Worm (Caenorhabditis elegans) whole organism, L1 larva: ENCODE data around the gene ZK1290.13.

Source experiments
- C16A3.4 ChIP-seq: fragments of 150-350 bp; optimal IDR thresholded peaks from 2 replicates; lab custom pipeline; 2014; ENCODE audit warnings: missing biosample characterization, missing genetic modification characterization
- C34B4.2 ChIP-seq: sonication (generic microtip); optimal IDR thresholded peaks from 2 replicates; lab custom pipeline; 2017; ENCODE audit warnings: mild to moderate bottlenecking, missing genetic modification characterization, missing compliant biosample characterization
- F16B12.6 ChIP-seq: fragments of 150-350 bp; optimal IDR thresholded peaks from 2 replicates; lab custom pipeline; 2014; ENCODE audit warnings: missing biosample characterization, missing genetic modification characterization
- aha-1 ChIP-seq: fragments of 150-350 bp; optimal IDR thresholded peaks from 2 replicates; lab custom pipeline; 2014; ENCODE audit warnings: missing biosample characterization, missing genetic modification characterization
- alr-1 ChIP-seq: fragments of 200-800 bp; sonication (Bioruptor generic); optimal IDR thresholded peaks from 2 replicates; lab custom pipeline; 2018; ENCODE audit warnings: borderline replicate concordance, mild to moderate bottlenecking, missing genetic modification characterization, missing compliant biosample characterization
- blmp-1 ChIP-seq: fragments of 150-350 bp; optimal IDR thresholded peaks from 2 replicates; lab custom pipeline; 2014; ENCODE audit warnings: missing biosample characterization, missing genetic modification characterization
- ceh-88 ChIP-seq: fragments of 200-800 bp; sonication (Bioruptor generic); IDR thresholded peaks from 2 replicates; pipeline ENCODE4 v1.3.6; 2022; ENCODE audit warnings: missing genetic modification characterization, missing compliant biosample characterization
- ceh-90 ChIP-seq: sonication (generic microtip); optimal IDR thresholded peaks from 2 replicates; lab custom pipeline; 2016; ENCODE audit warnings: missing genetic modification characterization, missing compliant biosample characterization
- dpl-1 ChIP-seq, 3 experiments: fragments of 150-350 bp in 2 of 3; sonication (generic microtip) in 1 of 3; optimal IDR thresholded peaks; 2 replicates each; lab custom pipeline; 2014 to 2017; ENCODE audit warnings: missing biosample characterization in 3 of 3, missing genetic modification characterization in 3 of 3, missing genetic modification reagents in 3 of 3
- dsc-1 ChIP-seq: sonication (generic microtip); optimal IDR thresholded peaks from 2 replicates; lab custom pipeline; 2016; ENCODE audit warnings: mild to moderate bottlenecking, missing genetic modification characterization, missing compliant biosample characterization
- efl-1 ChIP-seq, 4 experiments: fragments of 150-350 bp; optimal IDR thresholded peaks in 3 of 4; peaks in 1 of 4; 1 replicate in 1 of 4; 2 replicates in 3 of 4; lab custom pipeline; 2014; ENCODE audit warnings: missing biosample characterization in 2 of 4, missing genetic modification characterization in 2 of 4, missing genetic modification reagents in 2 of 4
- egl-13 ChIP-seq: sonication (generic microtip); optimal IDR thresholded peaks from 2 replicates; lab custom pipeline; 2016; ENCODE audit warnings: missing genotype, missing genetic modification reagents, missing genetic modification characterization, missing compliant biosample characterization
- elt-2 ChIP-seq: sonication (generic microtip); optimal IDR thresholded peaks from 2 replicates; lab custom pipeline; 2016; ENCODE audit warnings: missing genetic modification characterization, mild to moderate bottlenecking, inconsistent platforms, missing compliant biosample characterization, missing genetic modification reagents
- elt-3 ChIP-seq, 6 experiments: fragments of 150-350 bp in 1 of 6; sonication (generic microtip); optimal IDR thresholded peaks; 2 replicates each; lab custom pipeline; 2017 to 2018; ENCODE audit warnings: missing biosample characterization in 6 of 6, missing genetic modification characterization in 6 of 6, inconsistent platforms in 1 of 6
- fkh-4 ChIP-seq: sonication (generic microtip); optimal IDR thresholded peaks from 2 replicates; lab custom pipeline; 2016; ENCODE audit warnings: missing compliant biosample characterization, missing genetic modification characterization, borderline replicate concordance
- grh-1 ChIP-seq: fragments of 200-800 bp; sonication (Bioruptor generic); IDR thresholded peaks from 2 replicates; pipeline ENCODE4 v1.3.6; 2022; ENCODE audit warnings: missing genetic modification reagents, missing genetic modification characterization, missing compliant biosample characterization
- hlh-17 ChIP-seq: fragments of 200-800 bp; sonication (Bioruptor generic); optimal IDR thresholded peaks from 2 replicates; lab custom pipeline; 2018; ENCODE audit warnings: missing genetic modification characterization, mild to moderate bottlenecking, missing compliant biosample characterization, moderate library complexity, borderline replicate concordance
- lin-13 ChIP-seq: fragments of 150-350 bp; optimal IDR thresholded peaks from 2 replicates; lab custom pipeline; 2014; ENCODE audit warnings: missing biosample characterization, missing genetic modification reagents, missing genetic modification characterization
- lin-14 ChIP-seq: fragments of 200-800 bp; sonication (Bioruptor generic); optimal IDR thresholded peaks from 2 replicates; lab custom pipeline; 2018; ENCODE audit warnings: mild to moderate bottlenecking, missing genetic modification characterization, moderate library complexity, missing compliant biosample characterization
- lin-35 ChIP-seq, 2 experiments: fragments of 150-350 bp; optimal IDR thresholded peaks; 2 replicates each; lab custom pipeline; 2014; ENCODE audit warnings: missing biosample characterization in 2 of 2, missing genetic modification characterization in 2 of 2, missing genetic modification reagents in 2 of 2
- lir-3 ChIP-seq: sonication (generic microtip); optimal IDR thresholded peaks from 2 replicates; lab custom pipeline; 2016; ENCODE audit warnings: mild to moderate bottlenecking, missing genetic modification characterization, moderate library complexity, missing compliant biosample characterization; ENCODE audit not compliant: poor library complexity
- mdl-1 ChIP-seq, 2 experiments: fragments of 150-350 bp; optimal IDR thresholded peaks; 2 replicates each; lab custom pipeline; 2014 to 2017; ENCODE audit warnings: missing biosample characterization in 2 of 2, missing genetic modification characterization in 2 of 2, inconsistent platforms in 1 of 2
- mef-2 ChIP-seq: fragments of 150-350 bp; optimal IDR thresholded peaks from 2 replicates; lab custom pipeline; 2014; ENCODE audit warnings: missing biosample characterization, missing genetic modification characterization
- mep-1 ChIP-seq: fragments of 150-350 bp; optimal IDR thresholded peaks from 2 replicates; lab custom pipeline; 2014; ENCODE audit warnings: missing biosample characterization, missing genetic modification characterization
- nhr-11 ChIP-seq: fragments of 150-350 bp; optimal IDR thresholded peaks from 2 replicates; lab custom pipeline; 2014; ENCODE audit warnings: missing biosample characterization, missing genetic modification characterization
- nhr-12 ChIP-seq: sonication (generic microtip); optimal IDR thresholded peaks from 2 replicates; lab custom pipeline; 2017; ENCODE audit warnings: missing biosample characterization, missing genetic modification characterization
- nhr-19 ChIP-seq: fragments of 200-800 bp; sonication (Bioruptor generic); conservative IDR thresholded peaks from 2 replicates; pipeline ENCODE4 v1.3.6; 2022; ENCODE audit warnings: missing genetic modification characterization, missing compliant biosample characterization
- nhr-20 ChIP-seq: sonication (generic microtip); optimal IDR thresholded peaks from 2 replicates; lab custom pipeline; 2016; ENCODE audit warnings: mild to moderate bottlenecking, missing genetic modification characterization, missing compliant biosample characterization
- nhr-237 ChIP-seq: fragments of 150-350 bp; optimal IDR thresholded peaks from 2 replicates; lab custom pipeline; 2014; ENCODE audit warnings: missing biosample characterization, missing genetic modification characterization
- nhr-28 ChIP-seq: fragments of 150-350 bp; optimal IDR thresholded peaks from 2 replicates; lab custom pipeline; 2014; ENCODE audit warnings: missing biosample characterization, missing genetic modification characterization
- nhr-71 ChIP-seq: sonication (generic microtip); optimal IDR thresholded peaks from 2 replicates; lab custom pipeline; 2016; ENCODE audit warnings: mild to moderate bottlenecking, missing genetic modification characterization, moderate library complexity, missing compliant biosample characterization
- nhr-85 ChIP-seq: sonication (generic microtip); peaks from one replicate; lab custom pipeline; 2016; ENCODE audit warnings: missing genetic modification characterization, inconsistent platforms, missing compliant biosample characterization
- nhr-90 ChIP-seq: sonication (generic microtip); optimal IDR thresholded peaks from 2 replicates; lab custom pipeline; 2016; ENCODE audit warnings: mild to moderate bottlenecking, missing genetic modification characterization, missing compliant biosample characterization; ENCODE audit not compliant: poor library complexity
- pax-3 ChIP-seq: fragments of 200-800 bp; sonication (Bioruptor generic); optimal IDR thresholded peaks from 2 replicates; lab custom pipeline; 2018; ENCODE audit warnings: mild to moderate bottlenecking, missing genetic modification characterization, moderate library complexity, missing compliant biosample characterization
- rnt-1 ChIP-seq: sonication (generic microtip); optimal IDR thresholded peaks from 2 replicates; lab custom pipeline; 2016; ENCODE audit warnings: mild to moderate bottlenecking, missing genetic modification characterization, moderate library complexity, missing compliant biosample characterization
- snpc-4 ChIP-seq: fragments of 150-350 bp; optimal IDR thresholded peaks from 2 replicates; lab custom pipeline; 2014; ENCODE audit warnings: missing biosample characterization, missing genetic modification characterization
- snu-23 ChIP-seq: sonication (generic microtip); optimal IDR thresholded peaks from 2 replicates; lab custom pipeline; 2016; ENCODE audit warnings: missing genetic modification characterization, missing compliant biosample characterization
- tbx-2 ChIP-seq: sonication (generic microtip); optimal IDR thresholded peaks from 2 replicates; lab custom pipeline; 2016; ENCODE audit warnings: missing genetic modification characterization, missing compliant biosample characterization
- unc-130 ChIP-seq: fragments of 150-350 bp; optimal IDR thresholded peaks from 2 replicates; lab custom pipeline; 2017; ENCODE audit warnings: missing biosample characterization, missing genetic modification characterization, inconsistent platforms
- unc-62 ChIP-seq: fragments of 150-350 bp; optimal IDR thresholded peaks from 2 replicates; lab custom pipeline; 2014; ENCODE audit warnings: missing biosample characterization, missing genetic modification reagents, missing genetic modification characterization
- unc-98 ChIP-seq: fragments of 200-800 bp; sonication (Bioruptor generic); IDR thresholded peaks from 2 replicates; pipeline ENCODE4 v1.3.6; 2022; ENCODE audit warnings: missing genetic modification characterization, missing compliant biosample characterization
- vab-15 ChIP-seq: sonication (generic microtip); optimal IDR thresholded peaks from 2 replicates; lab custom pipeline; 2017; ENCODE audit warnings: missing genotype, mild to moderate bottlenecking, missing genetic modification characterization, missing compliant biosample characterization
- xbp-1 ChIP-seq: sonication (generic microtip); optimal IDR thresholded peaks from 2 replicates; lab custom pipeline; 2016; ENCODE audit warnings: missing genetic modification characterization, missing compliant biosample characterization
- zip-4 ChIP-seq: fragments of 200-800 bp; sonication (Bioruptor generic); optimal IDR thresholded peaks from 2 replicates; lab custom pipeline; 2018; ENCODE audit warnings: mild to moderate bottlenecking, missing genetic modification characterization, moderate library complexity, missing compliant biosample characterization
- ztf-4 ChIP-seq: fragments of 150-350 bp; optimal IDR thresholded peaks from 2 replicates; lab custom pipeline; 2014; ENCODE audit warnings: missing biosample characterization, missing genetic modification characterization

ZK1290.13 gene

DNA sequence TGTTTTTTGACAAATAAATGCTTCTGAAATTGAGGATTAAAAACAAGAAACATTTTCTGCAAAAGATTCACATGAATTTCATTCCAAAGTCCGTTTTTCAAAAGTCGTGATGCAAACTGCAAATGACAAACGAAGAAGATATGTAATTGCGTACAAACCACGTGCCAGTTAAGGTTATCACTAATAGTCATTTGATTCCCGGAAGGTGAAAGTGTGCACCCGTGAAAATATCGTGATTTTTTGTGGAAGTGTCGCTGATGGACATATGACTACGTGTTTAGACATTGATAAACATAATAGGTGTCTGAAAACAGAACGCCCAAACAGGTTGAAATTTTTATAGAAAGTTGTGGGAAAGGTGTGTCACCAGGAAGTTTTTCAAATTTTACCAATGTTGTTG lies 6.6 kb upstream of the ZK1290.13 start:
- TF ChIP-seq hlh-17 (GFP tag; lab: Kevin White, UChicago) (no peak), ceh-90 (no peak), nhr-71 (tag; lab: Kevin White, UChicago) (peak; percentile 86), nhr-28 (tag; lab: Kevin White, UChicago) (no peak), pax-3 (peak; percentile 48), nhr-11 (tag; lab: Kevin White, UChicago) (no peak), vab-15 (tag; lab: Kevin White, UChicago) (peak; percentile 29), unc-62 (no peak), elt-3 (tag; optimal IDR thresholded peaks at IDR 0.05; lab: Kevin White, UChicago) (peak in 2 of 6 experiments; percentile 92 to 95), nhr-20 (tag; lab: Kevin White, UChicago) (peak; percentile 89), nhr-90 (peak; percentile 82), snu-23 (GFP tag; lab: Kevin White, UChicago) (no peak), lir-3 (peak; percentile 31), ceh-88 (GFP tag; lab: Robert Waterston, UW) (no peak), mep-1 (tag; lab: Kevin White, UChicago) (peak; percentile 23), lin-35 (GFP tag; optimal IDR thresholded peaks at IDR 0.05; lab: Kevin White, UChicago) (peak in 1 of 2 experiments; percentile 82), zip-4 (no peak), nhr-85 (tag; lab: Kevin White, UChicago) (peak; percentile 94), xbp-1 (tag; lab: Kevin White, UChicago) (no peak), ztf-4 (tag; lab: Kevin White, UChicago) (peak; percentile 42), mef-2 (tag; lab: Kevin White, UChicago) (no peak), fkh-4 (tag; lab: Kevin White, UChicago) (no peak), F16B12.6 (tag; lab: Kevin White, UChicago) (no peak), nhr-237 (tag; lab: Kevin White, UChicago) (no peak), nhr-12 (no peak), lin-14 (peak; percentile 71), dpl-1 (GFP tag; optimal IDR thresholded peaks at IDR 0.05; lab: Kevin White, UChicago) (peak; percentile 5 to 45 (median 17)), efl-1 (optimal IDR thresholded peaks at IDR 0.05; lab: Kevin White, UChicago) (peak in 1 of 2 experiments; percentile 8), efl-1 (GFP tag; optimal IDR thresholded peaks at IDR 0.05 in 1 of 2; lab: Kevin White, UChicago) (peak in 1 of 2 experiments; percentile 91), alr-1 (tag; lab: Kevin White, UChicago) (no peak), egl-13 (tag; lab: Kevin White, UChicago) (no peak), lin-13 (GFP tag; lab: Kevin White, UChicago) (peak; percentile 3), aha-1 (no peak), dsc-1 (tag; lab: Kevin White, UChicago) (no peak), unc-130 (tag; lab: Kevin White, UChicago) (peak; percentile 64), mdl-1 (tag; optimal IDR thresholded peaks at IDR 0.05; lab: Kevin White, UChicago) (peak in 1 of 2 experiments; percentile 90), blmp-1 (tag; lab: Kevin White, UChicago) (peak; percentile 98), C34B4.2 (no peak), tbx-2 (tag; lab: Kevin White, UChicago) (peak; percentile 64), unc-98 (GFP tag; lab: Robert Waterston, UW) (no peak), elt-2 (tag; lab: Kevin White, UChicago) (peak; percentile 96), grh-1 (GFP tag; lab: Robert Waterston, UW) (peak; percentile 84), nhr-19 (GFP tag; lab: Robert Waterston, UW) (peak; percentile 81), C16A3.4 (tag; lab: Kevin White, UChicago) (peak; percentile 24), rnt-1 (tag; lab: Kevin White, UChicago) (no peak), snpc-4 (tag; lab: Kevin White, UChicago) (no peak)
